Fruit fly (Drosophila melanogaster): ENCODE measurements around the gene beat-IV.
A peak's percentile ranks its signal among the peaks of the same experiment; 100 is the strongest.

beat-IV gene

dm6 chr3R:23601346-23601817 is 44.2 kb downstream of the beat-IV start (continued):
- TF ChIP-seq wek (GFP tag; optimal IDR thresholded peaks at IDR 0.05) (no peak), Mrtf (GFP tag; IDR thresholded peaks at IDR 0.05) (no peak), NC2α (GFP tag; optimal IDR thresholded peaks at IDR 0.05) (no peak), CG10267 (tag; optimal IDR thresholded peaks at IDR 0.05) (no peak), Nf-YA (GFP tag; IDR thresholded peaks at IDR 0.05) (no peak), Elba2 (GFP tag; optimal IDR thresholded peaks at IDR 0.05) (no peak), zfh1 (GFP tag; IDR thresholded peaks at IDR 0.05) (no peak), pzg (GFP tag; optimal IDR thresholded peaks at IDR 0.05) (no peak), Optix (GFP tag; IDR thresholded peaks at IDR 0.05) (no peak), zen2 (GFP tag; IDR thresholded peaks at IDR 0.05; ENCODE audit: partially characterized antibody) (no peak; the same call in 1 of the 3 replicates), CG8388 (GFP tag; optimal IDR thresholded peaks at IDR 0.05) (no peak), CG3847 (GFP tag; IDR thresholded peaks at IDR 0.05) (no peak), lola (GFP tag; optimal IDR thresholded peaks at IDR 0.05) (no peak), Hr78 (GFP tag; optimal IDR thresholded peaks at IDR 0.05) (no peak), CG6765 (GFP tag; optimal IDR thresholded peaks at IDR 0.05) (no peak), CG12155 (GFP tag; optimal IDR thresholded peaks at IDR 0.05) (no peak), CG8290 (GFP tag; optimal IDR thresholded peaks at IDR 0.05) (no peak), CG8290 (tag; optimal IDR thresholded peaks at IDR 0.05) (no peak), al (GFP tag; IDR thresholded peaks at IDR 0.05) (no peak), CG12071 (GFP tag; optimal IDR thresholded peaks at IDR 0.05) (peak; percentile 49), CG4424 (GFP tag; optimal IDR thresholded peaks at IDR 0.05) (no peak), Bgb (GFP tag; IDR thresholded peaks at IDR 0.05; ENCODE audit: partially characterized antibody) (peak; percentile 81), CG11504 (tag; optimal IDR thresholded peaks at IDR 0.05) (no peak), CG7556 (GFP tag; optimal IDR thresholded peaks at IDR 0.05) (no peak), ham (GFP tag; IDR thresholded peaks at IDR 0.05) (no peak), bcd (GFP tag; optimal IDR thresholded peaks at IDR 0.05) (no peak), Doc2 (GFP tag; IDR thresholded peaks at IDR 0.05) (no peak), CG9215 (GFP tag; IDR thresholded peaks at IDR 0.05) (no peak), CG1024 (GFP tag; IDR thresholded peaks at IDR 0.05) (no peak), bbx (GFP tag; IDR thresholded peaks at IDR 0.05; ENCODE audit: partially characterized antibody) (peak; percentile 63), tup (GFP tag; optimal IDR thresholded peaks at IDR 0.05) (no peak), BEAF-32 (GFP tag; optimal IDR thresholded peaks at IDR 0.05) (no peak), bsh (GFP tag; optimal IDR thresholded peaks at IDR 0.05) (no peak), CG14014 (GFP tag; IDR thresholded peaks at IDR 0.05) (no peak), fd96Cb (tag; optimal IDR thresholded peaks at IDR 0.05) (no peak), BtbVII (GFP tag; optimal IDR thresholded peaks at IDR 0.05) (no peak), HLH3B (GFP tag; IDR thresholded peaks at IDR 0.05) (no peak), bigmax (GFP tag; optimal IDR thresholded peaks at IDR 0.05) (no peak), CG9817 (tag; optimal IDR thresholded peaks at IDR 0.05) (no peak), ato (GFP tag; IDR thresholded peaks at IDR 0.05; ENCODE audit: partially characterized antibody) (no peak; the same call in 1 of the 2 replicates), CG11695 (GFP tag; IDR thresholded peaks at IDR 0.05) (0 out of 3 replicates have a peak, but pooled peaks have one; percentile 22), gcm (GFP tag; optimal IDR thresholded peaks at IDR 0.05) (no peak), ind (GFP tag; optimal IDR thresholded peaks at IDR 0.05) (no peak), sna (GFP tag; IDR thresholded peaks at IDR 0.05; ENCODE audit: partially characterized antibody) (peak; percentile 76), fru (optimal IDR thresholded peaks at IDR 0.05) (no peak), CG12104 (GFP tag; optimal IDR thresholded peaks at IDR 0.05) (no peak), abd-A (tag; optimal IDR thresholded peaks at IDR 0.05) (peak; percentile 55), crol (GFP tag; IDR thresholded peaks at IDR 0.05) (peak; percentile 71), grau (tag; optimal IDR thresholded peaks at IDR 0.05) (no peak), CG7987 (GFP tag; optimal IDR thresholded peaks at IDR 0.05) (peak; percentile 21), H2.0 (GFP tag; IDR thresholded peaks at IDR 0.05) (no peak)

Measured in whole organism, embryonic.